Worm (Caenorhabditis elegans) whole organism, L2 larva: ENCODE data around the gene F32D8.14.

Source experiments
- C34F6.9 ChIP-seq: fragments of 150-350 bp; optimal IDR thresholded peaks from 2 replicates; lab custom pipeline; 2014; ENCODE audit warnings: missing biosample characterization, missing genetic modification characterization
- F13H6.1 ChIP-seq: sonication (generic microtip); optimal IDR thresholded peaks from 2 replicates; lab custom pipeline; 2016; ENCODE audit warnings: missing genetic modification characterization, missing compliant biosample characterization
- R02D3.7 ChIP-seq: fragments of 150-350 bp; optimal IDR thresholded peaks from 2 replicates; lab custom pipeline; 2014; ENCODE audit warnings: missing biosample characterization, missing genetic modification characterization
- ZK546.5 ChIP-seq: sonication (generic microtip); optimal IDR thresholded peaks from 2 replicates; lab custom pipeline; 2017; ENCODE audit warnings: missing biosample characterization, missing genetic modification characterization
- alr-1 ChIP-seq: fragments of 150-350 bp; optimal IDR thresholded peaks from 2 replicates; lab custom pipeline; 2014; ENCODE audit warnings: missing biosample characterization, missing genetic modification characterization
- aly-2 ChIP-seq: fragments of 150-350 bp; optimal IDR thresholded peaks from 2 replicates; lab custom pipeline; 2014; ENCODE audit warnings: missing biosample characterization, missing genetic modification characterization
- ama-1 ChIP-seq: fragments of 150-350 bp; optimal IDR thresholded peaks from 2 replicates; lab custom pipeline; 2018; ENCODE audit warnings: inconsistent platforms
- blmp-1 ChIP-seq: sonication (generic microtip); optimal IDR thresholded peaks from 2 replicates; lab custom pipeline; 2017; ENCODE audit warnings: missing genetic modification characterization, mild to moderate bottlenecking, missing compliant biosample characterization, antibody characterized with exemption, moderate library complexity; ENCODE audit not compliant: insufficient read depth
- ceh-16 ChIP-seq: fragments of 150-350 bp; optimal IDR thresholded peaks from 2 replicates; lab custom pipeline; 2014; ENCODE audit warnings: missing biosample characterization, missing genetic modification characterization
- ceh-82 ChIP-seq: fragments of 150-350 bp; optimal IDR thresholded peaks from 2 replicates; lab custom pipeline; 2014; ENCODE audit warnings: missing biosample characterization, missing genetic modification characterization
- crh-2 ChIP-seq: sonication (generic microtip); optimal IDR thresholded peaks from 2 replicates; lab custom pipeline; 2017; ENCODE audit warnings: missing biosample characterization, missing genetic modification characterization
- dmd-4 ChIP-seq: sonication (generic microtip); optimal IDR thresholded peaks from 2 replicates; lab custom pipeline; 2017; ENCODE audit warnings: missing biosample characterization, missing genetic modification characterization
- egl-27 ChIP-seq: sonication (generic microtip); optimal IDR thresholded peaks from 3 replicates; lab custom pipeline; 2017; ENCODE audit warnings: missing biosample characterization, missing genetic modification reagents, missing genetic modification characterization
- elt-1 ChIP-seq: fragments of 150-350 bp; optimal IDR thresholded peaks from 2 replicates; lab custom pipeline; 2014; ENCODE audit warnings: missing biosample characterization, missing genetic modification characterization
- elt-3 ChIP-seq: sonication (generic microtip); optimal IDR thresholded peaks from 2 replicates; lab custom pipeline; 2017; ENCODE audit warnings: missing biosample characterization, missing genetic modification characterization
- fos-1 ChIP-seq: fragments of 150-350 bp; optimal IDR thresholded peaks from 2 replicates; lab custom pipeline; 2014; ENCODE audit warnings: missing biosample characterization, missing genetic modification characterization
- gmeb-1 ChIP-seq: fragments of 150-350 bp; optimal IDR thresholded peaks from 2 replicates; lab custom pipeline; 2014; ENCODE audit warnings: missing biosample characterization, missing genetic modification characterization
- lin-11 ChIP-seq: fragments of 150-350 bp; sonication (generic microtip); optimal IDR thresholded peaks from 2 replicates; lab custom pipeline; 2014; ENCODE audit warnings: missing biosample characterization, missing genetic modification characterization, inconsistent platforms, mixed read lengths
- lin-13 ChIP-seq: fragments of 150-350 bp; optimal IDR thresholded peaks from 2 replicates; lab custom pipeline; 2014; ENCODE audit warnings: missing biosample characterization, missing genetic modification reagents, missing genetic modification characterization
- lsy-2 ChIP-seq, 2 experiments: fragments of 150-350 bp in 1 of 2; sonication (generic microtip) in 1 of 2; optimal IDR thresholded peaks; 2 replicates each; lab custom pipeline; 2014 to 2017; ENCODE audit warnings: missing biosample characterization in 2 of 2, missing genetic modification characterization in 2 of 2
- mab-5 ChIP-seq: fragments of 150-350 bp; optimal IDR thresholded peaks from 2 replicates; lab custom pipeline; 2014; ENCODE audit warnings: missing biosample characterization, missing genetic modification characterization
- mbf-1 ChIP-seq: sonication (generic microtip); optimal IDR thresholded peaks from 2 replicates; lab custom pipeline; 2017; ENCODE audit warnings: missing biosample characterization, missing genetic modification characterization
- nhr-10 ChIP-seq: sonication (generic microtip); optimal IDR thresholded peaks from 2 replicates; lab custom pipeline; 2017; ENCODE audit warnings: missing biosample characterization, missing genetic modification characterization
- nhr-11 ChIP-seq: fragments of 150-350 bp; optimal IDR thresholded peaks from 2 replicates; lab custom pipeline; 2014; ENCODE audit warnings: missing biosample characterization, missing genetic modification characterization
- nhr-12 ChIP-seq: fragments of 150-350 bp; optimal IDR thresholded peaks from 2 replicates; lab custom pipeline; 2014; ENCODE audit warnings: missing biosample characterization, missing genetic modification characterization
- nhr-129 ChIP-seq: fragments of 150-350 bp; optimal IDR thresholded peaks from 2 replicates; lab custom pipeline; 2014; ENCODE audit warnings: missing biosample characterization, missing genetic modification characterization
- nhr-21 ChIP-seq: fragments of 150-350 bp; optimal IDR thresholded peaks from 2 replicates; lab custom pipeline; 2014; ENCODE audit warnings: missing biosample characterization, missing genetic modification characterization
- nhr-23 ChIP-seq: fragments of 150-350 bp; optimal IDR thresholded peaks from 2 replicates; lab custom pipeline; 2014; ENCODE audit warnings: missing biosample characterization, missing genetic modification reagents, missing genetic modification characterization
- nhr-237 ChIP-seq: fragments of 150-350 bp; optimal IDR thresholded peaks from 2 replicates; lab custom pipeline; 2014; ENCODE audit warnings: missing biosample characterization, missing genetic modification characterization
- nhr-25 ChIP-seq: fragments of 150-350 bp; sonication (generic microtip); optimal IDR thresholded peaks from 3 replicates; lab custom pipeline; 2014; ENCODE audit warnings: missing biosample characterization, missing genetic modification characterization
- nhr-6 ChIP-seq: fragments of 150-350 bp; optimal IDR thresholded peaks from 2 replicates; lab custom pipeline; 2014; ENCODE audit warnings: missing biosample characterization, missing genetic modification characterization
- peb-1 ChIP-seq: fragments of 150-350 bp; optimal IDR thresholded peaks from 2 replicates; lab custom pipeline; 2014; ENCODE audit warnings: missing biosample characterization, missing genetic modification characterization
- skn-1 ChIP-seq: sonication (generic microtip); optimal IDR thresholded peaks from 2 replicates; lab custom pipeline; 2017; ENCODE audit warnings: missing biosample characterization, missing genetic modification characterization
- sma-3 ChIP-seq: sonication (generic microtip); optimal IDR thresholded peaks from 2 replicates; lab custom pipeline; 2016; ENCODE audit warnings: missing genetic modification reagents, missing genetic modification characterization, missing compliant biosample characterization
- sma-9 ChIP-seq, 2 experiments: fragments of 150-350 bp in 1 of 2; sonication (generic microtip) in 1 of 2; optimal IDR thresholded peaks; 2 replicates each; lab custom pipeline; 2014 to 2016; ENCODE audit warnings: missing genetic modification characterization in 2 of 2, mild to moderate bottlenecking in 1 of 2, missing biosample characterization in 1 of 2, missing compliant biosample characterization in 1 of 2, missing genetic modification reagents in 1 of 2, moderate library complexity in 1 of 2
- snpc-4 ChIP-seq: fragments of 150-350 bp; optimal IDR thresholded peaks from 2 replicates; lab custom pipeline; 2014; ENCODE audit warnings: missing biosample characterization, missing genetic modification characterization
- unc-55 ChIP-seq: fragments of 150-350 bp; sonication (generic microtip); optimal IDR thresholded peaks from 3 replicates; lab custom pipeline; 2014; ENCODE audit warnings: missing biosample characterization, missing genetic modification reagents, missing genetic modification characterization
- unc-62 ChIP-seq: fragments of 150-350 bp; optimal IDR thresholded peaks from 2 replicates; lab custom pipeline; 2014; ENCODE audit warnings: missing biosample characterization, missing genetic modification reagents, missing genetic modification characterization
- zag-1 ChIP-seq: fragments of 150-350 bp; optimal IDR thresholded peaks from 2 replicates; lab custom pipeline; 2014; ENCODE audit warnings: missing biosample characterization, missing genetic modification characterization
- ztf-1 ChIP-seq: fragments of 200-800 bp; sonication (Bioruptor generic); conservative IDR thresholded peaks from 2 replicates; pipeline ENCODE4 v1.3.6; 2022; ENCODE audit warnings: missing genetic modification characterization, missing compliant biosample characterization
- ztf-11 ChIP-seq: sonication (generic microtip); optimal IDR thresholded peaks from 2 replicates; lab custom pipeline; 2017; ENCODE audit warnings: missing biosample characterization, missing genetic modification characterization
- ztf-4 ChIP-seq: fragments of 150-350 bp; optimal IDR thresholded peaks from 2 replicates; lab custom pipeline; 2014; ENCODE audit warnings: missing biosample characterization, missing genetic modification characterization

F32D8.14 gene

DNA sequence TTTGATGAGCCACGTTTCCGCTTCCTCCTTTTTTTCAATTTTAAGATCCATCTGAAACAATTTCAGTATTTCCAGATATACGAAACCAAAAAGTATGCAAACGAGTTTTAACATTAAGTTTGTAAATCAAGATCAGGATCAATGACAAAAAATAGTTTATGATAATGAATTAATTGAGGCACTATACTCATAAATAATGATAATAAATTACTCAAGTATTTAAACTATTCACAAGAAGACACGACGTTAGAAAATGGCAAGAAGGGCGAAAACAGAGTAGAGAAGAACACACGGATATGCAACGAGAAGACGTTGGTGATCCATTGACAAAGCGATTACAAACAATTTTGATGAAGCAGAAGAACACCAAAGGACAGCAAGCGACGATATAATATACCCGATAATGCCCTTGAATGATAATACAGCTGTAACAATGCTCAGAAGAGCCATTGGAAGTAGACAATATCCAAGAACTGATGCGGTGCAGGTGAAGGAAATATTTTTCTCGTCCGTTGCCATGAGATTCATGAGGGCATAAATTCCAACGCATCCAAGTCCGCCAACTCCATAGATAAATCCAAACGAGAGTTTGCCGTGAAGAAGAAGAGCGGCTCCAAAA is 969 bp downstream of the F32D8.14 start, which contains the start of gene F32D8.4:
F32D8.4 (minus strand) TSS at position 51 of the 619 bp plus-strand sequence.
- TF ChIP-seq peb-1, result no peak
- no peak for TF ChIP-seq nhr-23 (tag; lab: Kevin White, UChicago)
- TF ChIP-seq fos-1 (tag; lab: Kevin White, UChicago), result no peak
- TF ChIP-seq blmp-1, result no peak
- TF ChIP-seq unc-62 (GFP tag; lab: Kevin White, UChicago), result no peak
- TF ChIP-seq lin-11 (tag; lab: Kevin White, UChicago), result no peak
- TF ChIP-seq elt-3 (tag; lab: Kevin White, UChicago), result no peak
- no peak for TF ChIP-seq gmeb-1
- TF ChIP-seq nhr-10 (tag; lab: Kevin White, UChicago), result no peak
- TF ChIP-seq nhr-12 (tag; lab: Kevin White, UChicago), result no peak
- TF ChIP-seq sma-3 (GFP tag; lab: Kevin White, UChicago), result no peak
- TF ChIP-seq nhr-6 (tag; lab: Kevin White, UChicago), result no peak
- TF ChIP-seq dmd-4, result no peak
- no peak for TF ChIP-seq nhr-21 (tag; lab: Kevin White, UChicago)
- no peak for TF ChIP-seq egl-27
- no peak for TF ChIP-seq nhr-237 (tag; lab: Kevin White, UChicago)
- no peak for TF ChIP-seq snpc-4 (tag; lab: Kevin White, UChicago)

DNA sequence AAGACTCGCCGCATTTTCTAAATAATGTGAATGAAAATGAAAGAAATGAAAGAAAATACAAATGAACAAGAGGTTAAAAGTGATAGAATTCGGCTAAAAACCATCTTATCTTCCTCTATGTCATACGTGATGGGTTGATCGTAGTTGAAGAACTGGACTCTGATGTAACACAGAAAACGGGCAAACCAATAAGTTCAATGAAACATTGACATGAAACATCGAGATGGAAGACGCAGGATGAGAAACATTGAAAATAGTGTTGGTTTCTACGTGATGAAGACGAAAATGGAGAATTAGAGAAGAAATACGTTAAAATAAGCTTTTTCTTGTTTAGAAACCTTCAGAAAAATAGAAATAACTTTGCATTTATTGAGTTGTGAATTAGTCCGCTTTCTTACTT is 3.6 kb downstream of the F32D8.14 start, which contains the start of gene F32D8.12:
F32D8.12 (minus strand) TSS at position 48 of the 400 bp plus-strand sequence.
- TF ChIP-seq lin-11 (tag; lab: Kevin White, UChicago), result no peak
- TF ChIP-seq ztf-11, result no peak
- TF ChIP-seq aly-2, result no peak
- no peak for TF ChIP-seq mab-5 (tag; lab: Kevin White, UChicago)
- TF ChIP-seq ztf-1 (GFP tag; lab: Robert Waterston, UW), result no peak
- TF ChIP-seq elt-1 (tag; lab: Kevin White, UChicago), result no peak
- no peak for TF ChIP-seq ZK546.5 (tag; lab: Kevin White, UChicago)
- no peak for TF ChIP-seq mbf-1
- TF ChIP-seq ztf-4 (tag; lab: Kevin White, UChicago), result no peak
- TF ChIP-seq blmp-1, result peak; percentile 13
- TF ChIP-seq nhr-23 (tag; lab: Kevin White, UChicago), result no peak
- peak; percentile 61 for TF ChIP-seq fos-1 (tag; lab: Kevin White, UChicago)
- TF ChIP-seq lsy-2 (tag; optimal IDR thresholded peaks at IDR 0.05; lab: Kevin White, UChicago), result peak in 1 of 2 experiments; percentile 55
- peak; percentile 34 for TF ChIP-seq crh-2 (tag; lab: Kevin White, UChicago)
- TF ChIP-seq nhr-11, result no peak
- TF ChIP-seq zag-1 (tag; lab: Kevin White, UChicago), result no peak
- TF ChIP-seq ceh-16 (tag; lab: Kevin White, UChicago), result no peak
- peak; percentile 73 for TF ChIP-seq nhr-129 (tag; lab: Kevin White, UChicago)
- TF ChIP-seq ceh-82 (tag; lab: Kevin White, UChicago), result no peak
- no peak for TF ChIP-seq elt-3 (tag; lab: Kevin White, UChicago)
- peak; percentile 64 for TF ChIP-seq nhr-21 (tag; lab: Kevin White, UChicago)
- TF ChIP-seq F13H6.1 (tag; lab: Kevin White, UChicago), result peak; percentile 16
- TF ChIP-seq unc-55 (GFP tag; lab: Kevin White, UChicago), result peak; percentile 20
- no peak for TF ChIP-seq unc-62 (GFP tag; lab: Kevin White, UChicago)
- TF ChIP-seq sma-3 (GFP tag; lab: Kevin White, UChicago), result peak; percentile 6
- TF ChIP-seq peb-1, result no peak
- peak; percentile 49 for TF ChIP-seq C34F6.9 (tag; lab: Kevin White, UChicago)
- TF ChIP-seq ama-1 (lab: Kevin White, UChicago), result no peak
- TF ChIP-seq sma-9 (GFP tag; optimal IDR thresholded peaks at IDR 0.05; lab: Kevin White, UChicago), result peak; percentile 18
- TF ChIP-seq sma-9 (tag; optimal IDR thresholded peaks at IDR 0.05; lab: Kevin White, UChicago), result no peak
- no peak for TF ChIP-seq lin-13
- TF ChIP-seq nhr-12 (tag; lab: Kevin White, UChicago), result no peak
- no peak for TF ChIP-seq egl-27
- TF ChIP-seq gmeb-1, result peak; percentile 51
- TF ChIP-seq skn-1 (tag; lab: Kevin White, UChicago), result no peak
- TF ChIP-seq alr-1 (tag; lab: Kevin White, UChicago), result no peak
- no peak for TF ChIP-seq nhr-10 (tag; lab: Kevin White, UChicago)
- no peak for TF ChIP-seq R02D3.7 (tag; lab: Kevin White, UChicago)
- peak; percentile 42 for TF ChIP-seq nhr-25 (tag; lab: Kevin White, UChicago)
- no peak for TF ChIP-seq nhr-237 (tag; lab: Kevin White, UChicago)
